Worm (Caenorhabditis elegans): ENCODE measurements around the gene C09E7.7.

The C09E7.7 gene

DNA sequence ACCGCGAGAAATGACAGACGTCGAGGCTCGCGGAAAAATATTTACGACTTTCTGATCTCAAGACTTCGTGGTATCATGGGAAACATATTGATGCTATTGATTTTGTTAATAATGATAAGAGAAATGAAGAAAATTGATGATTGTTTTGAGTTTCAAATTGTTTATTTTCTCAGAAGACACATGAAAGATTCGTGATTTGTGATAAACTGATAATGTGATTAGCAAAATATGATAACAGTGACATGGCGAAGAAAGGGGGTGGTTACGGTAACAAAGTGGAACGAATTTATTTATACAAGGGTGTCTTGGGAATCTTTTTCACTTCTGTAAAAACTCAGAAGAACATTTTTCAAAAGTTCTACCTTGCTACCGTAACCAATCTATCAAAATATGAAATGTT, 41.7 kb downstream of the C09E7.7 start (continued):
- TF ChIP-seq nhr-20 (tag; optimal IDR thresholded peaks at IDR 0.05) (peak; percentile 37), ceh-90 (tag; optimal IDR thresholded peaks at IDR 0.05) (no peak), blmp-1 (tag; optimal IDR thresholded peaks at IDR 0.05) (peak; percentile 29), nhr-19 (GFP tag; conservative IDR thresholded peaks at IDR 0.05) (no peak), elt-3 (tag; optimal IDR thresholded peaks at IDR 0.05) (peak in 2 of 6 experiments; percentile 31 to 93), nhr-237 (tag; optimal IDR thresholded peaks at IDR 0.05) (no peak), sup-37 (GFP tag; optimal IDR thresholded peaks at IDR 0.05) (no peak), aly-2 (tag; optimal IDR thresholded peaks at IDR 0.05) (no peak), unc-130 (tag; optimal IDR thresholded peaks at IDR 0.05) (no peak), sptf-1 (tag; optimal IDR thresholded peaks at IDR 0.05) (no peak), pax-3 (tag; optimal IDR thresholded peaks at IDR 0.05) (no peak), alr-1 (tag; optimal IDR thresholded peaks at IDR 0.05; ENCODE audit: borderline replicate concordance) (no peak), elt-2 (tag; optimal IDR thresholded peaks at IDR 0.05) (no peak), lin-39 (tag; optimal IDR thresholded peaks at IDR 0.05) (no peak), tlp-1 (tag; optimal IDR thresholded peaks at IDR 0.05) (no peak), ceh-8 (GFP tag; optimal IDR thresholded peaks at IDR 0.05) (no peak), nhr-28 (tag; optimal IDR thresholded peaks at IDR 0.05) (no peak), irx-1 (tag; optimal IDR thresholded peaks at IDR 0.05) (no peak), lir-3 (tag; optimal IDR thresholded peaks at IDR 0.05; ENCODE audit: poor library complexity) (no peak), ceh-88 (GFP tag; IDR thresholded peaks at IDR 0.05) (no peak), nhr-76 (tag; optimal IDR thresholded peaks at IDR 0.05) (no peak), ztf-11 (tag; optimal IDR thresholded peaks at IDR 0.05) (no peak), mep-1 (tag; optimal IDR thresholded peaks at IDR 0.05) (no peak), mef-2 (tag; optimal IDR thresholded peaks at IDR 0.05) (no peak), fkh-10 (GFP tag; optimal IDR thresholded peaks at IDR 0.05) (no peak), C04F5.9 (tag; optimal IDR thresholded peaks at IDR 0.05) (no peak), dpl-1 (GFP tag; optimal IDR thresholded peaks at IDR 0.05) (no peak), skn-1 (tag; optimal IDR thresholded peaks at IDR 0.05) (no peak), swsn-7 (tag; optimal IDR thresholded peaks at IDR 0.05) (no peak), rnt-1 (tag; optimal IDR thresholded peaks at IDR 0.05) (no peak), zip-4 (GFP tag; optimal IDR thresholded peaks at IDR 0.05) (no peak), nhr-77 (tag; optimal IDR thresholded peaks at IDR 0.05) (no peak), unc-62 (GFP tag; optimal IDR thresholded peaks at IDR 0.05) (no peak), ets-5 (GFP tag; IDR thresholded peaks at IDR 0.05) (no peak), lin-35 (GFP tag; optimal IDR thresholded peaks at IDR 0.05) (peak in 1 of 2 experiments; percentile 31), Y116A8C.19 (tag; optimal IDR thresholded peaks at IDR 0.05; ENCODE audit: borderline replicate concordance) (no peak), fkh-8 (tag; optimal IDR thresholded peaks at IDR 0.05) (no peak), mab-9 (GFP tag; IDR thresholded peaks at IDR 0.05) (no peak), nhr-84 (tag; optimal IDR thresholded peaks at IDR 0.05) (no peak), lin-13 (GFP tag; optimal IDR thresholded peaks at IDR 0.05) (no peak), vab-15 (tag; optimal IDR thresholded peaks at IDR 0.05) (no peak), nhr-47 (tag; optimal IDR thresholded peaks at IDR 0.05) (no peak), ceh-63 (GFP tag; optimal IDR thresholded peaks at IDR 0.05) (no peak)

ce11 chrIII:6508327-6508726, 42.7 kb downstream of the C09E7.7 start:
- TF ChIP-seq hpl-2 (GFP tag; optimal IDR thresholded peaks at IDR 0.05) (no peak), ceh-82 (tag; optimal IDR thresholded peaks at IDR 0.05) (no peak), nhr-90 (tag; optimal IDR thresholded peaks at IDR 0.05; ENCODE audit: poor library complexity) (peak; percentile 14), nhr-71 (tag; optimal IDR thresholded peaks at IDR 0.05) (peak; percentile 42), efl-3 (GFP tag; optimal IDR thresholded peaks at IDR 0.05) (no peak), unc-130 (tag; optimal IDR thresholded peaks at IDR 0.05) (peak; percentile 24), snu-23 (GFP tag; optimal IDR thresholded peaks at IDR 0.05) (peak; percentile 28), elt-3 (tag; optimal IDR thresholded peaks at IDR 0.05) (peak in 1 of 6 experiments; percentile 93), ztf-4 (tag; optimal IDR thresholded peaks at IDR 0.05) (no peak), isw-1 (GFP tag; IDR thresholded peaks at IDR 0.05) (no peak), fkh-10 (GFP tag; optimal IDR thresholded peaks at IDR 0.05) (no peak), lin-14 (GFP tag; optimal IDR thresholded peaks at IDR 0.05) (peak; percentile 8), lin-35 (GFP tag; optimal IDR thresholded peaks at IDR 0.05) (peak in 1 of 2 experiments; percentile 33), hlh-4 (tag; optimal IDR thresholded peaks at IDR 0.05) (no peak), lir-3 (tag; optimal IDR thresholded peaks at IDR 0.05; ENCODE audit: poor library complexity) (no peak), lin-39 (tag; optimal IDR thresholded peaks at IDR 0.05) (no peak), nhr-20 (tag; optimal IDR thresholded peaks at IDR 0.05) (peak; percentile 58), blmp-1 (tag; optimal IDR thresholded peaks at IDR 0.05) (peak; percentile 47), nhr-19 (GFP tag; conservative IDR thresholded peaks at IDR 0.05) (peak; percentile 49)
